Worm (Caenorhabditis elegans): ENCODE results near the gene npr-32.

npr-32 gene

DNA sequence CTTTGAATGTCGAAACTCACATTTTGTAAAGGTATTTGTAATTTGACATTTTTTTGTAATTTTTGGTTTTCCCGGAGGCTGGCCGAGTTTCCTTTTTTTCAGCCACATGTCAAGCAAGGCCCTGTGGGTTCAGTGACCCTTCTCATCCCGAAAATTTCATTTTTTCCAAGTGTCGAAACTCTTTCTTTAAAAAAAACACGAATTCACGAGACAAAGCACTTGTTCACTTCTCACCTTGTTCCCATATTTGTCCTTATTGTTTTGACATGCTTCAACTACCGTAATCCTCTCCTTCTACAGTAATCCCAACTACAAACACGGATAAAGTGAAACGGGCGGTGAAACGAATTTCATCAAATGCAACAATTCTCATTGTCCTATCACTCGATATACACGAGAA lies 44.4 kb upstream of the npr-32 start, which contains the start of gene lhfp-4:
Gene lhfp-4 (plus strand): TSS at position 301 of the 400 bp plus-strand sequence.
- no peak for TF ChIP-seq nhr-76 (tag; optimal IDR thresholded peaks at IDR 0.05)

DNA sequence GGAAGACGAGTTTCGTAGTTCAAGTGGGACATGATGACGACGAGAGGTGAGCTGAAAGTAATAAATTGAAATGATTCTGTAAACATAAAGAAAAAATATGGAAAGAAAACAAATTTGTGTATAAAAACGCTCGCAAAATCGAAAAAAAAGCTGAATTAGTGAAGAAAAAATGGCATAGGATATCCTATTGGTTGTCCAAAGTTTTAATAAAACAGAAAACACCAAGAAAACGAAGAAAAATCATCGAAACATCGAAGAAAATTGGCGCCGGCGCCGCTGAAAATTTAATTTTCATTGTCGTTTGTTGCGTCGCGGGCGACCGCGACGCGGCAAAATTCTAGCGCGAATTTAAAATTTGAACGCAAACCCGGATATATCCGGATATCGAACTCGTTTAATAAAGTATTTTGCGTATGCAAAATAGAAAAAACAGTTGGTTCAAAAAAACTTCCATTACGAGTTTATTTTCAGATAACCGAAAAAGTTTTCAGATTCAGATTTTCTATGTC lies 42.8 kb upstream of the npr-32 start, which contains the start of gene gln-5:
Gene gln-5 (minus strand): TSS at position 51 of the 509 bp plus-strand sequence.
- TF ChIP-seq fos-1 (tag; optimal IDR thresholded peaks at IDR 0.05) (no peak), tbx-2 (tag; optimal IDR thresholded peaks at IDR 0.05) (no peak), pha-4 (tag; optimal IDR thresholded peaks at IDR 0.05) (no peak)

DNA sequence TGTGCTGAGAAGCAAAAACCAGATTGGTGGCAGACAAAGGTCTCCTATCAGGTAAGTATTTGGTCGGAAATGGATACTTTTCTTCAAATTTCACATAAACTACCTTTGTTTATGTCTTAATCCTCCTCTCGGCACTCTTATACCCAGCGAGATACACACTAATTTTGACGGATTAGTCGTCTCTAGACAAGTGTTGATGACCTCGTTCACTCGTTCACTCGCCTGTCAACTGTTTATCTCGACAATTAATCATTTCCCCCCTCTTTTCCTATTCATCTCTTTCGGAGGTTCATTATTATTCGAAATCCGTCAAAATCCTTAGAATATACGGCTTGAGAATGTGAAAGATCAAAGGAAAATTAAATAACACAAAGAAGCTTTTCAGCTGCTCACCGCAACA lies 38.8 kb upstream of the npr-32 start:
- TF ChIP-seq nhr-25 (tag; optimal IDR thresholded peaks at IDR 0.05) (peak; percentile 25), lsy-12 (tag; optimal IDR thresholded peaks at IDR 0.05) (no peak), daf-12 (tag; optimal IDR thresholded peaks at IDR 0.05) (no peak)

DNA sequence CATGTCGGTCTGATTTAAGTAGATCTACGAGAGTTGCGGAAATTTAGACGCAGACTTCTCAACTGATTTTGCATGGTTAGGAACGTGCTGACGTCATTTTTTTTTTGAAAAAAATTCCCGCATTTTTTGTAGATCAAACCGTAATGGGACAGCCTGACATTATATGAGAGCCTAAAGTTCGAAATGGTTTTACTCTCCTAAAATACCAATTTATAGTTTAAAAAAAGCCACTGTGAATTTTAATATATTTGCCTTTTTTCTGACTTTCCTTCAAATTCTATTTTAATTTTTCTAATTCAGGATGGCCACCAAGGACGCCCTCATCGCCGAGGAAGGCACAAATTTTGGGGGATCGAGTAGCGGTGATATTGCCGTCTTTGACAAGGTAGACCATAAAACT lies 38.2 kb upstream of the npr-32 start, which contains the start of gene atgp-1:
Gene atgp-1 (plus strand): TSS at position 301 of the 400 bp plus-strand sequence.
- no peak for TF ChIP-seq elt-1 (tag; optimal IDR thresholded peaks at IDR 0.05)
- TF ChIP-seq ceh-28 (tag; optimal IDR thresholded peaks at IDR 0.05), result no peak

DNA sequence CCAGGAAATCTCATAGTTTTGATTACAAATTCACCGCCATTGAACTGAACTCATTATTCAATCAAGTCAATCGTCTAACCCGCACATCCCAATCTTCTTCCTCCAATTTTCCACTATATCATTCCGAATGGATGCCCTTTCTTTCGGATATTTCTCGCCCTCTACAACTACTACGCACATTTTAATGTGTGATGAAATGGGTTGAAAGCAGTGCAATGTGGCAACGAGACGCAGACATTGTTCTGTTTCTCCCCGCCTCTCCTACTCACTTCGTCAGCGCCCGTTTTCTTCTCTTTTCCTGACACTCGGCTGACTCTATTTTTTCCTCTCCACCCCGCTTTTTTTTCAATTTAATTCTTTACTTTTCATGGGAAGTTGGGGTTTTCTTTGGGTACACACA lies 37.8 kb upstream of the npr-32 start:
- no peak for TF ChIP-seq unc-39 (tag; optimal IDR thresholded peaks at IDR 0.05)
- TF ChIP-seq tbx-2 (tag; optimal IDR thresholded peaks at IDR 0.05), result no peak
- no peak for TF ChIP-seq nhr-25 (tag; optimal IDR thresholded peaks at IDR 0.05)
- no peak for TF ChIP-seq ZK546.5 (tag; optimal IDR thresholded peaks at IDR 0.05)
- peak; percentile 42 for TF ChIP-seq nhr-23 (tag; optimal IDR thresholded peaks at IDR 0.05)
- peak; percentile 67 for TF ChIP-seq lin-39 (tag; optimal IDR thresholded peaks at IDR 0.05)
- TF ChIP-seq nfya-1 (tag; optimal IDR thresholded peaks at IDR 0.05; ENCODE audit: insufficient read depth), result peak; percentile 66
- TF ChIP-seq lin-15B (tag; optimal IDR thresholded peaks at IDR 0.05), result peak; percentile 5
- peak; percentile 93 for TF ChIP-seq egl-5 (tag; optimal IDR thresholded peaks at IDR 0.05)
- TF ChIP-seq nhr-28 (tag; optimal IDR thresholded peaks at IDR 0.05), result no peak
- peak; percentile 15 for TF ChIP-seq elt-2 (tag; optimal IDR thresholded peaks at IDR 0.05)
- no peak for TF ChIP-seq ceh-82 (tag; optimal IDR thresholded peaks at IDR 0.05)
- TF ChIP-seq hmg-11 (tag; optimal IDR thresholded peaks at IDR 0.05), result peak; percentile 90
- TF ChIP-seq ztf-11 (tag; optimal IDR thresholded peaks at IDR 0.05), result no peak
- no peak for TF ChIP-seq mdl-1 (tag; optimal IDR thresholded peaks at IDR 0.05)
- TF ChIP-seq snpc-4 (tag; optimal IDR thresholded peaks at IDR 0.05), result peak; percentile 28
- TF ChIP-seq pha-4 (tag; optimal IDR thresholded peaks at IDR 0.05), result peak; percentile 28
- no peak for TF ChIP-seq sea-2 (GFP tag; optimal IDR thresholded peaks at IDR 0.05)
- no peak for TF ChIP-seq fkh-10 (GFP tag; optimal IDR thresholded peaks at IDR 0.05)
- TF ChIP-seq pqm-1 (tag; optimal IDR thresholded peaks at IDR 0.05), result peak; percentile 4
- no peak for TF ChIP-seq eor-1 (tag; optimal IDR thresholded peaks at IDR 0.05)

DNA sequence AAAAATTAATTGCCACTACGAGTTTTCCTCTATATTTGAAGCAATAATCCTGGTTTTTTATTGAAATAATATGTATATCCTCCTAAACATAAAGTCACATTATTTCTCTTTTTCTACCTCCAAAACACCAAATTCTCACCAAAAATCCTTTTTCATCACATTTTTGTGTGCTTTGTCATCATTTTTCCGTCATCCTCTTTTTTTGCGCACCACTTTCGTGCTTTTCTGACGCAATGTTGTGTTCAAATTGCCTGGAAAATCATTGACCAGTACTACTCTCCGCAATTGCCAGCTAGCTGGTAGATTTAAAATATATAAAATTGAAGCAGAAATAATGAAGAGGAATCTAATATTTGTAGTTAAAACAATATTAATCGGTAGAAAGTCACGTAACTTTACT lies 37.2 kb upstream of the npr-32 start:
- TF ChIP-seq skn-1 (tag; optimal IDR thresholded peaks at IDR 0.05) (peak; percentile 45), nhr-23 (tag; optimal IDR thresholded peaks at IDR 0.05) (no peak)

DNA sequence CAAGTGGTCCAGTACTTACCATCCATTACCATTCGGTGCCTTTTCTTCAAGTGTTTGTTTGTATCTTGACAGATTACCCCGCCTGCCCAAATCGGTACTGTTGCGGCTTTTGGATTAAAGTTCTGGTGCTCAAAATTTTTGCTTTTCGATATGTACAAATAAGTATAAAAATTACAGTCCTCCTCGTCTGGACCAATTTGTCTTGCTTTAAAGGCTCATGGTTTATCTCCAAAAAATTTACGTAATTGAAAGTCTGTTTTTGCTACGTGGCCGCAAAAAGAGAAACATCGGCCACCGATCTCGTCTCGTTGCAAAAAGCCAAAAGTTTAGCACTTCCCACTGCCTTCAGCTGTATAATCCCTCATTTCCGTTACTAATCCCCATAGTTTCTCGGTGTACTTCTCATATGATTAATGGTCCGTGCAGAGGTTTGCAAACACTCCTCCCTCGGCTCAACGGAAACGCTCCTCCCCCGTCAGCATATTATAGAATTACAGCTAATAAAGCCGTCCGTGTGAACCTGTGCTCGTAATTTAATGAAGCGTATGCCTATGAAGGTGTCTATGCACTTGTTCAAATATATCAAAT lies 36.5 kb upstream of the npr-32 start:
- TF ChIP-seq fkh-2 (tag; optimal IDR thresholded peaks at IDR 0.05), result no peak
- peak; percentile 77 for TF ChIP-seq lin-39 (tag; optimal IDR thresholded peaks at IDR 0.05)

DNA sequence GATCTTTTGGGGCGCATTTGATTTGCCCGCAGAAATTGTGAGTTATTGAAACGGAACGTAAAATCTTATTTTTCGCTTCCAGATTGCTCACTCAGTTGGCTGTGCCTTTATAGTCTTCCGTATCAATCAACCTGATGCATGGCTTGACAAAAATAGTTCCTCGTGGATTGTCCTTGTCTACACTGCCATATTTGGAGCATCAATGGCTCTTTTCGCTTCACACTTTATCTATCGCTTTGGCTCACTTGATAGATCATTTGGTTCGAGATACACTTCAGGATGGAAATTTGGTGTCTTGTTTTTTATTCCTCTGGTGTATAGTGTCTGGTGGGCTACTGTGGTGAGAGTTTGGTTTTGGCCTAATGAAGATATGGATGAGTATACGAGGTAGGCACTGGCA lies 34.9 kb upstream of the npr-32 start:
- TF ChIP-seq egl-5 (tag; optimal IDR thresholded peaks at IDR 0.05) (no peak), zag-1 (tag; optimal IDR thresholded peaks at IDR 0.05) (no peak), daf-12 (tag; optimal IDR thresholded peaks at IDR 0.05) (no peak), sea-2 (GFP tag; optimal IDR thresholded peaks at IDR 0.05) (no peak), pqm-1 (tag; optimal IDR thresholded peaks at IDR 0.05) (no peak), lsy-12 (tag; optimal IDR thresholded peaks at IDR 0.05) (no peak), elt-3 (tag; optimal IDR thresholded peaks at IDR 0.05) (no peak), ceh-16 (tag; optimal IDR thresholded peaks at IDR 0.05) (no peak), eor-1 (tag; optimal IDR thresholded peaks at IDR 0.05) (no peak), nhr-67 (tag; optimal IDR thresholded peaks at IDR 0.05) (no peak), elt-2 (tag; optimal IDR thresholded peaks at IDR 0.05) (no peak), nhr-43 (tag; optimal IDR thresholded peaks at IDR 0.05; ENCODE audit: poor library complexity, severe bottlenecking) (no peak), jun-1 (tag; optimal IDR thresholded peaks at IDR 0.05) (no peak), nhr-11 (tag; optimal IDR thresholded peaks at IDR 0.05) (no peak), fos-1 (tag; optimal IDR thresholded peaks at IDR 0.05) (no peak), fkh-10 (GFP tag; optimal IDR thresholded peaks at IDR 0.05) (no peak), nhr-76 (tag; optimal IDR thresholded peaks at IDR 0.05) (no peak), mml-1 (tag; optimal IDR thresholded peaks at IDR 0.05) (no peak), ztf-4 (tag; optimal IDR thresholded peaks at IDR 0.05) (no peak)

Measured in whole organism, L3 larva.